Worm (Caenorhabditis elegans) whole organism, early embryonic: ENCODE data around the gene T26C5.5.
A peak's percentile ranks its signal among the peaks of the same experiment; 100 is the strongest.

Experiments used
- B0310.2 ChIP-seq: sonication (generic microtip); optimal IDR thresholded peaks from 2 replicates; lab custom pipeline; 2016; ENCODE audit warnings: mild to moderate bottlenecking, missing genetic modification characterization, missing compliant biosample characterization
- F13C5.2 ChIP-seq: sonication (generic microtip); optimal IDR thresholded peaks from 2 replicates; lab custom pipeline; 2017; ENCODE audit warnings: mild to moderate bottlenecking, missing genetic modification characterization, inconsistent platforms, missing compliant biosample characterization
- aly-1 ChIP-seq: sonication (generic microtip); optimal IDR thresholded peaks from 2 replicates; lab custom pipeline; 2016; ENCODE audit warnings: missing genetic modification characterization, missing compliant biosample characterization
- ama-1 ChIP-seq: fragments of 150-350 bp; optimal IDR thresholded peaks from 2 replicates; lab custom pipeline; 2014
- ceh-13 ChIP-seq: fragments of 200-800 bp; sonication (Bioruptor generic); optimal IDR thresholded peaks from 2 replicates; lab custom pipeline; 2018; ENCODE audit warnings: mild to moderate bottlenecking, missing genetic modification characterization, missing compliant biosample characterization
- ceh-36 ChIP-seq: sonication (generic microtip); optimal IDR thresholded peaks from 2 replicates; lab custom pipeline; 2016; ENCODE audit warnings: missing genetic modification characterization, inconsistent platforms, missing compliant biosample characterization
- ets-7 ChIP-seq: sonication (generic microtip); optimal IDR thresholded peaks from 2 replicates; lab custom pipeline; 2016; ENCODE audit warnings: missing genotype, missing genetic modification characterization, missing compliant biosample characterization
- flt-1 ChIP-seq: fragments of 200-800 bp; sonication (Bioruptor generic); IDR thresholded peaks from 2 replicates; pipeline ENCODE4 v1.3.6; 2022; ENCODE audit warnings: missing genetic modification characterization, missing compliant biosample characterization
- hmbx-1 ChIP-seq: sonication (generic microtip); optimal IDR thresholded peaks from 2 replicates; lab custom pipeline; 2016; ENCODE audit warnings: mild to moderate bottlenecking, missing genetic modification characterization, missing compliant biosample characterization
- hmg-4 ChIP-seq: fragments of 200-800 bp; sonication (Bioruptor generic); optimal IDR thresholded peaks from 2 replicates; lab custom pipeline; 2018; ENCODE audit warnings: mild to moderate bottlenecking, missing genetic modification characterization, missing compliant biosample characterization
- hnd-1 ChIP-seq: sonication (generic microtip); optimal IDR thresholded peaks from 2 replicates; lab custom pipeline; 2016; ENCODE audit warnings: missing genetic modification characterization, missing compliant biosample characterization
- pes-1 ChIP-seq: fragments of 200-800 bp; sonication (Bioruptor generic); IDR thresholded peaks from 2 replicates; pipeline ENCODE4 v1.3.6; 2022; ENCODE audit warnings: missing genetic modification reagents, missing genetic modification characterization, missing compliant biosample characterization
- scrt-1 ChIP-seq: fragments of 200-800 bp; sonication (Bioruptor generic); IDR thresholded peaks from 2 replicates; pipeline ENCODE4 v1.3.6; 2022; ENCODE audit warnings: missing genetic modification characterization, missing compliant biosample characterization
- sea-1 ChIP-seq: fragments of 200-800 bp; sonication (Bioruptor generic); conservative IDR thresholded peaks from 2 replicates; pipeline ENCODE4 v1.3.6; 2022; ENCODE audit warnings: missing genetic modification characterization, missing compliant biosample characterization
- tbx-11 ChIP-seq: fragments of 200-800 bp; sonication (Bioruptor generic); IDR thresholded peaks from 2 replicates; pipeline ENCODE4 v1.3.6; 2022; ENCODE audit warnings: missing genetic modification characterization, missing compliant biosample characterization
- tbx-37 ChIP-seq: fragments of 200-800 bp; sonication (Bioruptor generic); conservative IDR thresholded peaks from 2 replicates; pipeline ENCODE4 v1.3.6; 2022; ENCODE audit warnings: missing genetic modification reagents, missing genetic modification characterization, missing compliant biosample characterization
- tra-4 ChIP-seq: sonication (generic microtip); optimal IDR thresholded peaks from 2 replicates; lab custom pipeline; 2017; ENCODE audit warnings: missing genetic modification characterization, missing compliant biosample characterization

Gene T26C5.5

ce11 chrII:9246648-9247047 is at the start of gene T26C5.5:
Gene T26C5.5 (minus strand): TSS chrII:9246748.
- TF ChIP-seq aly-1 (tag; lab: Kevin White, UChicago): no peak
- TF ChIP-seq F13C5.2 (tag; lab: Kevin White, UChicago): no peak
- no peak for TF ChIP-seq sea-1 (GFP tag; lab: Robert Waterston, UW)
- no peak for TF ChIP-seq hmg-4 (GFP tag; lab: Kevin White, UChicago)
- TF ChIP-seq ceh-13 (GFP tag; lab: Kevin White, UChicago): no peak
- no peak for TF ChIP-seq pes-1
- TF ChIP-seq hnd-1: no peak

- TF ChIP-seq pes-1 (no peak), scrt-1 (no peak), hmbx-1 (tag; lab: Kevin White, UChicago) (no peak), tra-4 (tag; lab: Kevin White, UChicago) (no peak)
These were observed 49.1 kb upstream of the T26C5.5 start, which contains the start of gene C01G6.9 for ce11 chrII:9295678-9296077. Gene C01G6.9 (minus strand): TSS chrII:9295818.

- TF ChIP-seq pes-1 (no peak), scrt-1 (no peak), F13C5.2 (tag; lab: Kevin White, UChicago) (no peak), ets-7 (tag; lab: Kevin White, UChicago) (no peak), aly-1 (tag; lab: Kevin White, UChicago) (no peak), tbx-37 (GFP tag; lab: Robert Waterston, UW) (no peak), ama-1 (lab: Kevin White, UChicago) (no peak), hmg-4 (GFP tag; lab: Kevin White, UChicago) (no peak), ceh-36 (tag; lab: Kevin White, UChicago) (no peak), hmbx-1 (tag; lab: Kevin White, UChicago) (no peak), hnd-1 (no peak), tra-4 (tag; lab: Kevin White, UChicago) (no peak), tbx-11 (GFP tag; lab: Robert Waterston, UW) (no peak), B0310.2 (no peak), sea-1 (GFP tag; lab: Robert Waterston, UW) (no peak), ceh-13 (GFP tag; lab: Kevin White, UChicago) (no peak), flt-1 (GFP tag; lab: Robert Waterston, UW) (no peak)
These were observed 45.1 kb upstream of the T26C5.5 start, which contains the start of gene acs-7 for ce11 chrII:9291632-9292031. Gene acs-7 (plus strand): TSS chrII:9292017.

- TF ChIP-seq B0310.2: no peak
- no peak for TF ChIP-seq scrt-1
- TF ChIP-seq hmbx-1 (tag; lab: Kevin White, UChicago): no peak
- TF ChIP-seq ets-7 (tag; lab: Kevin White, UChicago): no peak
- no peak for TF ChIP-seq sea-1 (GFP tag; lab: Robert Waterston, UW)
- TF ChIP-seq ceh-36 (tag; lab: Kevin White, UChicago): no peak
- no peak for TF ChIP-seq F13C5.2 (tag; lab: Kevin White, UChicago)
- TF ChIP-seq hnd-1: no peak
- TF ChIP-seq pes-1: no peak
- no peak for TF ChIP-seq tbx-37 (GFP tag; lab: Robert Waterston, UW)
- no peak for TF ChIP-seq aly-1 (tag; lab: Kevin White, UChicago)
- TF ChIP-seq flt-1 (GFP tag; lab: Robert Waterston, UW): no peak
- no peak for TF ChIP-seq tra-4 (tag; lab: Kevin White, UChicago)
- no peak for TF ChIP-seq hmg-4 (GFP tag; lab: Kevin White, UChicago)
- TF ChIP-seq ceh-13 (GFP tag; lab: Kevin White, UChicago): no peak
These were observed 42.6 kb upstream of the T26C5.5 start for ce11 chrII:9289127-9289526.

ce11 chrII:9285171-9286025 is 38.9 kb upstream of the T26C5.5 start, which contains the start of gene mtrr-1:
Gene mtrr-1 (plus strand): TSS chrII:9285975.
- no peak for TF ChIP-seq F13C5.2 (tag; lab: Kevin White, UChicago)
- no peak for TF ChIP-seq tbx-11 (GFP tag; lab: Robert Waterston, UW)
- TF ChIP-seq tbx-37 (GFP tag; lab: Robert Waterston, UW): no peak
- TF ChIP-seq sea-1 (GFP tag; lab: Robert Waterston, UW): no peak
- TF ChIP-seq hmbx-1 (tag; lab: Kevin White, UChicago): no peak
- TF ChIP-seq ama-1 (lab: Kevin White, UChicago): no peak
- no peak for TF ChIP-seq flt-1 (GFP tag; lab: Robert Waterston, UW)
- no peak for TF ChIP-seq aly-1 (tag; lab: Kevin White, UChicago)
- TF ChIP-seq hnd-1: no peak
- TF ChIP-seq pes-1: no peak
- no peak for TF ChIP-seq B0310.2

- TF ChIP-seq scrt-1: no peak
- TF ChIP-seq tbx-37 (GFP tag; lab: Robert Waterston, UW): 0 out of 2 replicates have a peak, but pooled peaks have one; percentile 10
- 0 out of 2 replicates have a peak, but pooled peaks have one; percentile 6 for TF ChIP-seq sea-1 (GFP tag; lab: Robert Waterston, UW)
These were observed 38.0 kb upstream of the T26C5.5 start for ce11 chrII:9284358-9285170.
